Fruit fly (Drosophila melanogaster) whole organism, pupa: Measurements from ENCODE around the gene CG17260.

Experiments
- CG10348 ChIP-seq: fragments of 200-800 bp; sonication (Bioruptor generic); IDR thresholded peaks from 2 replicates; pipeline ENCODE4 v1.3.6; 2022; ENCODE audit warnings: missing biosample characterization, missing genetic modification characterization
- CG12605 ChIP-seq: fragments of 200-800 bp; sonication (Bioruptor generic); IDR thresholded peaks from 2 replicates; pipeline ENCODE4 v1.3.6; 2022; ENCODE audit warnings: missing biosample characterization, missing genetic modification characterization
- CG13204 ChIP-seq: fragments of 200-800 bp; sonication (Bioruptor generic); optimal IDR thresholded peaks from 2 replicates; lab custom pipeline; 2018; ENCODE audit warnings: missing biosample characterization, mild to moderate bottlenecking, missing genetic modification characterization, moderate library complexity
- CG14655 ChIP-seq: fragments of 200-800 bp; sonication (Bioruptor generic); optimal IDR thresholded peaks from 3 replicates; lab custom pipeline; 2017; ENCODE audit warnings: mild to moderate bottlenecking, missing biosample characterization, missing genetic modification reagents, missing genetic modification characterization
- CG15710 ChIP-seq: fragments of 200-800 bp; sonication (Bioruptor generic); optimal IDR thresholded peaks from 2 replicates; lab custom pipeline; 2018; ENCODE audit warnings: missing biosample characterization, mild to moderate bottlenecking, missing genetic modification characterization, moderate library complexity
- CG17806 ChIP-seq: fragments of 200-800 bp; sonication (Bioruptor generic); optimal IDR thresholded peaks from 2 replicates; lab custom pipeline; 2018; ENCODE audit warnings: missing biosample characterization, mild to moderate bottlenecking, missing genetic modification characterization, moderate library complexity
- CG32121 ChIP-seq: fragments of 200-800 bp; sonication (Bioruptor generic); IDR thresholded peaks from 2 replicates; pipeline ENCODE4 v1.3.6; 2022; ENCODE audit warnings: missing biosample characterization, missing genetic modification characterization
- CG34367 ChIP-seq: fragments of 200-800 bp; sonication (Bioruptor generic); optimal IDR thresholded peaks from 2 replicates; lab custom pipeline; 2018; ENCODE audit warnings: missing biosample characterization, mild to moderate bottlenecking, missing genetic modification characterization
- CG4496 ChIP-seq: fragments of 200-800 bp; sonication (Bioruptor generic); IDR thresholded peaks from 3 replicates; pipeline ENCODE4 v1.3.6; 2022; ENCODE audit warnings: missing biosample characterization, missing genetic modification characterization
- CG8159 ChIP-seq: fragments of 200-800 bp; sonication (Bioruptor generic); optimal IDR thresholded peaks from 3 replicates; lab custom pipeline; 2018; ENCODE audit warnings: missing biosample characterization, mild to moderate bottlenecking, missing genetic modification characterization, moderate library complexity
- CG8301 ChIP-seq: fragments of 200-800 bp; sonication (Bioruptor generic); optimal IDR thresholded peaks from 2 replicates; lab custom pipeline; 2018; ENCODE audit warnings: missing biosample characterization, mild to moderate bottlenecking, missing genetic modification characterization
- CG9948 ChIP-seq: fragments of 200-800 bp; sonication (Bioruptor generic); optimal IDR thresholded peaks from 2 replicates; lab custom pipeline; 2018; ENCODE audit warnings: missing biosample characterization, mild to moderate bottlenecking, missing genetic modification characterization, moderate library complexity
- D1 ChIP-seq: fragments of 200-800 bp; sonication (Bioruptor generic); optimal IDR thresholded peaks from 2 replicates; lab custom pipeline; 2018; ENCODE audit warnings: missing biosample characterization, mild to moderate bottlenecking, missing genetic modification characterization, moderate library complexity
- EcR ChIP-seq: fragments of 200-800 bp; sonication (Bioruptor generic); optimal IDR thresholded peaks from 3 replicates; lab custom pipeline; 2019; ENCODE audit warnings: missing biosample characterization, missing genetic modification characterization, mild to moderate bottlenecking, moderate library complexity, missing genetic modification reagents
- Ets98B ChIP-seq: fragments of 200-800 bp; sonication (Bioruptor generic); IDR thresholded peaks from 2 replicates; pipeline ENCODE4 v1.3.6; 2022; ENCODE audit warnings: missing biosample characterization, missing genetic modification characterization
- Pif1A ChIP-seq: fragments of 200-800 bp; sonication (Bioruptor generic); optimal IDR thresholded peaks from 3 replicates; lab custom pipeline; 2016; ENCODE audit warnings: missing biosample characterization, missing genetic modification characterization
- Pif1B ChIP-seq: fragments of 200-800 bp; sonication (Bioruptor generic); optimal IDR thresholded peaks from 3 replicates; lab custom pipeline; 2016; ENCODE audit warnings: missing biosample characterization, missing genetic modification characterization
- Snoo ChIP-seq: fragments of 200-800 bp; sonication (Bioruptor generic); optimal IDR thresholded peaks from 3 replicates; lab custom pipeline; 2017; ENCODE audit warnings: missing biosample characterization, mild to moderate bottlenecking, missing genetic modification characterization, inconsistent platforms
- fd96Ca ChIP-seq: fragments of 200-800 bp; sonication (Bioruptor generic); IDR thresholded peaks from 3 replicates; pipeline ENCODE4 v1.3.6; 2022; ENCODE audit warnings: missing biosample characterization, missing genetic modification characterization
- gl ChIP-seq: fragments of 200-800 bp; sonication (Bioruptor generic); optimal IDR thresholded peaks from 2 replicates; lab custom pipeline; 2018; ENCODE audit warnings: missing biosample characterization, mild to moderate bottlenecking, missing genetic modification characterization
- rn ChIP-seq: fragments of 200-800 bp; sonication (Bioruptor generic); IDR thresholded peaks from 2 replicates; pipeline ENCODE4 v1.3.6; 2022; ENCODE audit warnings: missing biosample characterization, missing genetic modification characterization

The CG17260 gene

DNA sequence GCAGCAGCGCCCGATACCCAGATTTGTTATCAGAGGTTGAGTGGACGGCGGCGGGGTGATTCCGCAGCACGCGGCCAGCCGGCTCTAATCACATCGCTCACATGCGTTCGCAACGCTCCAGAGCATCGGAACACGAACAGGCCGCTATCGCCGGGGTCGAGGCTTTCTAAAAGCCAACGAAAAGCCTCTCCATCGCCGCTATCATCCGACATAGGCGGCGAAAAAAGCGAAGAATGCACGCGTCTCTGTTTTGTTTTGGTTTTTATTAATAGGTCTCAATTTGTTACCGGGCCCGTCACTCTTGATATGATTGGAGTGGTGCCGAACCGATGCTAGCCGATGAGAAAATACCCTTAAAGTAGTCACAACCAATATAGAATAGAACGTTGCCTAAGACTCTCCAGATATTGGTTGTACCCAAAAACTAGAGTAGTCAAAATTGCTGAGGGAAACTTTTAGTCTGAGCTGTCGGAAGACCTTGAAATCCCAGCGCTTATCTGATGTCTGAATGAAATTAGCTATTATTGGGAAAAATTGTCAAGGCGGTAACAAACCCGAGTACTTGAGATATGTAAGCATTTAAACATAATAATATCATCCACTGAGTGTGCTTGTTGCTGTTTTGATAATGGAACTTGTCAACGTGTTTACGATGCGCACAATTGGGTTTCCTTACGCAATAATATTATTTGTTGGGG, 5.0 kb downstream of the CG17260 start, which contains the start of gene CG17261:
TSS of gene CG17261 (plus strand) at position 634 of the 698 bp plus-strand sequence.
- TF ChIP-seq CG32121 (GFP tag; lab: Robert Waterston, UW) (0 out of 2 replicates have a peak, but pooled peaks have one; percentile 22), Pif1B (GFP tag; lab: Kevin White, UChicago) (no peak)

DNA sequence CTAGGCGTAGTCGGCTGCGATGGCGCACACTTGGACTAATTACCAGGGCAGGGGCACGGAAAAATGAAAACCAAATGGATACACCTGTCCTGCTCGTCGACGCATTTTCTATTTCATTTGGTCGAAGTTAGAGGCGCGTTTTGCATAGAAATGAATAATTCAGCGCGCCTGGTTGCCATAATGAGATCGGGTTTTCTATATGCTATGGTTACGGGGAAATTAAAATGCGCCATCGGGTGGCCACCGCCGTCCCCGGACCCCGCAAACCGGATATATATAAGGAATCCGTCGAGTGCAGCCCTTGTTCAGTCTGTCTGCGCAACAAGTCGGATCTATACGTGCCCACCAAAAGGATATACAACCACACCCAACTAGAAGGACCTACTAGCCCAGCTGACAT, 6.6 kb downstream of the CG17260 start, which contains the start of gene FASN2:
TSS of gene FASN2 (plus strand) at position 301 of the 400 bp plus-strand sequence.
- no peak for TF ChIP-seq Ets98B (GFP tag; lab: Robert Waterston, UW)

DNA sequence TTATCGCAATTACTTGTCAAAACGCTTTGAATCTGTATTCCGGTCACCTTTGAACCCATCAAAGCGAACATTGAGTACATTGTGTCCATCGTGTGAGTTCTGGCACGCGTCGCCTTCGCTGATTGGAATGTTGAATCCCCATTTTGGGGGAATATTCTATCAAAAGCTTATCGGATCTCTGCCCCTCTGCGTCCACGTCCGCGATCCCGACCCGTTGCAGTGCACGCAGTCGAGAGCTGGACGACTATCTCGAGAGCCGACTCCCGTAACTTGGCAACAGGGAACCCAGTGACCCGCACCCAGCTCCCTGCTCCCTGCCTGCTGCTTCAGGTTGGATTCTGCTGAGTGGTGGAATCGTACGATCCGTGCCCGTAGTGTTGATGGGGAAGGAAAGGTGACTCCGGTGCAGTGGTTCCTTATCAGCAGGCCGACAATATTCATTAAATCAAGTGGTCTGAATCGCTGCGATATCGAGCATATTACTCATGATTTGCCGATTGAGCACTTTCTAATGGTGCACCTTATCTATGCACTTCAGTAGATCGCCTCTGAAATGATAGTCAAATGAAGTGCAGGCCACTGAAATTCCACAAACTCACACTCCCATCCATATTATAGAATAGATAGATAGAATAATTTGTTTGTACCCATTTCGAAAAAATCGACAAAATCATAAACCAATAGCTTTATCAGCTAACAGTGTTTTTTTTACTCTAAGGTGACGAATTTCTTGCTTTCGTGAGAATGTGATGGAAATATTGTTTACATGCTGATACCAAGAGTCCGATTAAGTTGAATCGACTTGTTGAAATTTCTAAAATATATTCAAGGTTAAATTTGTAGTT, 7.9 kb downstream of the CG17260 start:
- no peak for TF ChIP-seq gl (tag; lab: Kevin White, UChicago)
- TF ChIP-seq Ets98B (GFP tag; lab: Robert Waterston, UW), result no peak
- no peak for TF ChIP-seq CG32121 (GFP tag; lab: Robert Waterston, UW)
- no peak for TF ChIP-seq CG10348 (GFP tag; lab: Robert Waterston, UW)
- no peak for TF ChIP-seq Pif1A (GFP tag; lab: Kevin White, UChicago)
- no peak for TF ChIP-seq CG13204 (GFP tag; lab: Kevin White, UChicago)
- no peak for TF ChIP-seq CG34367 (tag; lab: Kevin White, UChicago)
- TF ChIP-seq, all 21 proteins: peak for 0

dm6 chr2L:3055710-3056447, 18.8 kb downstream of the CG17260 start:
- TF ChIP-seq CG4496 (GFP tag; lab: Robert Waterston, UW) (no peak), CG17806 (tag; lab: Kevin White, UChicago) (no peak), Snoo (tag; lab: Kevin White, UChicago) (no peak), Pif1B (GFP tag; lab: Kevin White, UChicago) (peak; percentile 33), CG14655 (GFP tag; lab: Kevin White, UChicago) (peak; percentile 75), CG15710 (tag; lab: Kevin White, UChicago) (peak; percentile 38), CG10348 (GFP tag; lab: Robert Waterston, UW) (no peak), gl (tag; lab: Kevin White, UChicago) (no peak), Ets98B (GFP tag; lab: Robert Waterston, UW) (no peak), CG9948 (tag; lab: Kevin White, UChicago) (peak; percentile 21), CG8301 (no peak), CG34367 (tag; lab: Kevin White, UChicago) (no peak), CG32121 (GFP tag; lab: Robert Waterston, UW) (no peak), Pif1A (GFP tag; lab: Kevin White, UChicago) (peak; percentile 35), fd96Ca (GFP tag; lab: Robert Waterston, UW) (no peak), CG8159 (tag; lab: Kevin White, UChicago) (peak; percentile 54), rn (GFP tag; lab: Robert Waterston, UW) (no peak)
- TF ChIP-seq, all 21 proteins: peak for 6

dm6 chr2L:3056448-3056790, 19.4 kb downstream of the CG17260 start, which contains the start of gene FASN1:
FASN1 (plus strand) TSS chr2L:3056598.
- TF ChIP-seq Pif1B (GFP tag; lab: Kevin White, UChicago), result peak; percentile 11
- no peak for TF ChIP-seq CG15710 (tag; lab: Kevin White, UChicago)
- TF ChIP-seq CG32121 (GFP tag; lab: Robert Waterston, UW), result peak; percentile 23; the same call in 1 of the 2 replicates
- TF ChIP-seq CG8159 (tag; lab: Kevin White, UChicago), result peak; percentile 3
- TF ChIP-seq EcR (GFP tag; lab: Kevin White, UChicago), result no peak
- TF ChIP-seq D1 (tag; lab: Kevin White, UChicago), result no peak
- no peak for TF ChIP-seq CG14655 (GFP tag; lab: Kevin White, UChicago)
- peak; percentile 46 for TF ChIP-seq CG12605 (GFP tag; lab: Robert Waterston, UW)
- peak; percentile 52; the same call in 1 of the 2 replicates for TF ChIP-seq Ets98B (GFP tag; lab: Robert Waterston, UW)
- no peak for TF ChIP-seq CG10348 (GFP tag; lab: Robert Waterston, UW)
- TF ChIP-seq rn (GFP tag; lab: Robert Waterston, UW), result no peak
- TF ChIP-seq CG4496 (GFP tag; lab: Robert Waterston, UW), result 0 out of 3 replicates have a peak, but pooled peaks have one; percentile 58
- no peak for TF ChIP-seq Snoo (tag; lab: Kevin White, UChicago)
- no peak for TF ChIP-seq CG13204 (GFP tag; lab: Kevin White, UChicago)
- TF ChIP-seq CG9948 (tag; lab: Kevin White, UChicago), result no peak
- no peak for TF ChIP-seq gl (tag; lab: Kevin White, UChicago)
- no peak for TF ChIP-seq CG8301
- no peak for TF ChIP-seq Pif1A (GFP tag; lab: Kevin White, UChicago)
- peak; percentile 50; the same call in 2 of the 3 replicates for TF ChIP-seq fd96Ca (GFP tag; lab: Robert Waterston, UW)
- no peak for TF ChIP-seq CG34367 (tag; lab: Kevin White, UChicago)
- no peak for TF ChIP-seq CG17806 (tag; lab: Kevin White, UChicago)
- TF ChIP-seq, all 21 proteins: peak for 7
